Worm (Caenorhabditis elegans) whole organism, L1 larva: Measurements from ENCODE around the gene abhd-12.

ENCODE experiments used
- ceh-8 ChIP-seq: fragments of 200-800 bp; sonication (Bioruptor generic); optimal IDR thresholded peaks from 2 replicates; lab custom pipeline; 2018; ENCODE audit warnings: mild to moderate bottlenecking, missing genetic modification characterization, moderate library complexity, missing compliant biosample characterization
- ces-1 ChIP-seq: fragments of 150-350 bp; optimal IDR thresholded peaks from 2 replicates; lab custom pipeline; 2014; ENCODE audit warnings: missing biosample characterization, missing genetic modification reagents, missing genetic modification characterization
- egl-27 ChIP-seq, 2 experiments: fragments of 150-350 bp in 1 of 2; sonication (generic microtip); optimal IDR thresholded peaks; 3 replicates each; lab custom pipeline; 2017 to 2018; ENCODE audit warnings: missing biosample characterization in 2 of 2, missing genetic modification characterization in 2 of 2, missing genetic modification reagents in 2 of 2
- elt-2 ChIP-seq: sonication (generic microtip); optimal IDR thresholded peaks from 2 replicates; lab custom pipeline; 2016; ENCODE audit warnings: missing genetic modification characterization, mild to moderate bottlenecking, inconsistent platforms, missing compliant biosample characterization, missing genetic modification reagents

DNA sequence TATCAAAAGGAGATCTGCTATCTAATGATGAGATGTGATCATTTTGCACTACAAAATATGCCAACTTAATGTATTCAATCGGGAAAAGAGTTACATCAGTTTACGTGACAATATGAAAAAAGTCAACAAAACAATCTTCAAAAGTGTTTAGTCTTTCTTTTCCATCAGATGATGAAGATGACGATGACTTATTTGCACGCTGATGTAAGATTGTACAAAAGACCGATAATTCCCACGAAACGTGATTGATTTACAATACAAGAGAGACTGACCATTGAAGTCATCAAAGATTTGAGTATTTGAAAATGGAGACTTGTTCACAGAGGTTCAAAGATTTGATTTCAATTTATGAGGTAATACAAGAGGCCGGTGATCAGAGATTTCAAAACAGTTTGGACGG, 41.6 kb downstream of the abhd-12 start:
- TF ChIP-seq ceh-8 (GFP tag; lab: Kevin White, UChicago) = no peak
- no peak for TF ChIP-seq egl-27 (tag; optimal IDR thresholded peaks at IDR 0.05; lab: Kevin White, UChicago)
- no peak for TF ChIP-seq elt-2 (tag; lab: Kevin White, UChicago)
- no peak for TF ChIP-seq ces-1 (GFP tag; lab: Kevin White, UChicago)
